Fruit fly (Drosophila melanogaster): ENCODE data around the gene CG4956.

The CG4956 gene

DNA sequence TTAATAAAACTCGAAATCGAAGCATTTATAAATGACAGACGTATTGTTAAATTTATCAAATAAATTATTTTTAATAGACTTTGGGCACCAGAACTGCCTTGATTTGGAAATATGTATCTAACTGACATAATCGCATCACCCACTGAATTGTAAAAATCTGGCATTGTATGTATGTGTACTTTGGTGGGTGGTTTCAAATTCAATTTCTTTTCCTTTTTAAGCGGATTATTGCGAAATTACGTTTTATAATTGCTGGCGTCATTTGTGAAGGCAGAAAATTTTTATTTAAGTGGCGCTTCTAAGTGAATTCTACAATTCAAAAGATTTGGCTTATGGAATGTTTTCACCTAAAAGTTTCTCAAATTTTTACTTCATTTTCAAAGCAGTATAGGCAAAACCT, at the start of gene CG4956:
Gene CG4956, minus strand, starts transcription at position 101 of the 400 bp plus-strand sequence.
- no peak for TF ChIP-seq CG34367 (tag; optimal IDR thresholded peaks at IDR 0.05)
- TF ChIP-seq CG15710 (tag; optimal IDR thresholded peaks at IDR 0.05), result no peak
- TF ChIP-seq CG8159 (tag; optimal IDR thresholded peaks at IDR 0.05), result no peak
- TF ChIP-seq CG12605 (GFP tag; IDR thresholded peaks at IDR 0.05), result no peak
- TF ChIP-seq CG13204 (GFP tag; optimal IDR thresholded peaks at IDR 0.05), result no peak
- TF ChIP-seq CG32121 (GFP tag; IDR thresholded peaks at IDR 0.05), result no peak
- TF ChIP-seq fd96Ca (GFP tag; IDR thresholded peaks at IDR 0.05), result no peak
- TF ChIP-seq CG8301 (tag; optimal IDR thresholded peaks at IDR 0.05), result no peak
- TF ChIP-seq Ets98B (GFP tag; IDR thresholded peaks at IDR 0.05), result no peak
- TF ChIP-seq CG4496 (GFP tag; IDR thresholded peaks at IDR 0.05), result no peak

DNA sequence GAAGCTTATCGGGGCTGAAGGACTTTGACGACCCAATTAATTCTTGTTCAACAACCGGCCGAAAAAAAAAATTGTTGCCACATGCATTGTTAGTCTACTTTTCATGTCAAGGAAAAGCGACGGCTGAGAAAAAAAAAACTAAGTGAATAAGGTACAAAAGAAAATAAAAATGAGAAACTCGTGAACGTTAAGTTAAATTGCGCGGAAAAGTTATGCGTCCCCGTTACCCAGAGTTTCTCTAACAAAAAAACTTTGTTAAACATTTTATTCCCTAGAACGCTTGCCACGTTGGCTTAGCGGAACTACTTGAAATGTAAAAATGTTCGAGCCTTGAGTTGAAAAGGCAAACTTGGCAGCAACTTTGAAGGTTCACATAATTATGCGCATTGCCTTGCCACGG, 37.1 kb upstream of the CG4956 start, which contains the start of gene CG14354:
Gene CG14354, plus strand, starts transcription at position 301 of the 400 bp plus-strand sequence.
- TF ChIP-seq CG12605 (GFP tag; IDR thresholded peaks at IDR 0.05) (no peak), CG9948 (tag; optimal IDR thresholded peaks at IDR 0.05) (no peak), CG8301 (tag; optimal IDR thresholded peaks at IDR 0.05) (no peak), CG32121 (GFP tag; IDR thresholded peaks at IDR 0.05) (no peak), CG15710 (tag; optimal IDR thresholded peaks at IDR 0.05) (no peak), rn (GFP tag; IDR thresholded peaks at IDR 0.05) (no peak), Ets98B (GFP tag; IDR thresholded peaks at IDR 0.05) (no peak), CG14655 (GFP tag; optimal IDR thresholded peaks at IDR 0.05) (no peak), Pif1A (GFP tag; optimal IDR thresholded peaks at IDR 0.05) (no peak)

DNA sequence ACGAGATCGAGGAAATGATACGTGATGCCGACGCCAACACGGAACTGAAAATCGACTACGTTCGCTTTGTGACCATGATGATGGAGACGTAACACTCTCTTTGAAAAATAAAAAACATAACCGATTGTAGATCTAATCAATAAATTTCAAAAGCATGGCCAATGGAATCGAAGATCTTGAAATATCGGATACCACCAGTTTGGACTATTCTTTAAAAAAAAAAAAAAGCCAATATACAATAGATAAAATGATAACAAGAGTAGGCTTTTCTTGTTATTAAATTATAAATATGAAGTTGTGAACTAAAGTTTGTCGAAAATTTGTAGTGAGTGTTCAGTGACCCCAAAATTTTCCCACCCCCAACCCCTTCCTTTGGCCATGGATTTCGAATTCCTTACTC, 33.5 kb upstream of the CG4956 start, which contains the start of the genes Acam and CG17770:
Gene Acam, plus strand, starts transcription at position 301 of the 400 bp plus-strand sequence.
Gene CG17770, plus strand, starts transcription at position 301 of the 400 bp plus-strand sequence.
- no peak for TF ChIP-seq CG4496 (GFP tag; IDR thresholded peaks at IDR 0.05)
- TF ChIP-seq Ets98B (GFP tag; IDR thresholded peaks at IDR 0.05), result no peak
- no peak for TF ChIP-seq CG14655 (GFP tag; optimal IDR thresholded peaks at IDR 0.05)
- TF ChIP-seq CG34367 (tag; optimal IDR thresholded peaks at IDR 0.05), result no peak
- TF ChIP-seq Snoo (tag; optimal IDR thresholded peaks at IDR 0.05), result no peak
- no peak for TF ChIP-seq CG32121 (GFP tag; IDR thresholded peaks at IDR 0.05)
- no peak for TF ChIP-seq fd96Ca (GFP tag; IDR thresholded peaks at IDR 0.05)
- TF ChIP-seq CG8159 (tag; optimal IDR thresholded peaks at IDR 0.05), result no peak
- TF ChIP-seq CG9948 (tag; optimal IDR thresholded peaks at IDR 0.05), result no peak
- TF ChIP-seq CG12605 (GFP tag; IDR thresholded peaks at IDR 0.05), result no peak
- TF ChIP-seq EcR (GFP tag; optimal IDR thresholded peaks at IDR 0.05), result no peak
- TF ChIP-seq gl (tag; optimal IDR thresholded peaks at IDR 0.05), result no peak
- no peak for TF ChIP-seq rn (GFP tag; IDR thresholded peaks at IDR 0.05)
- TF ChIP-seq Pif1A (GFP tag; optimal IDR thresholded peaks at IDR 0.05), result no peak
- no peak for TF ChIP-seq CG10348 (GFP tag; IDR thresholded peaks at IDR 0.05)
- TF ChIP-seq CG8301 (tag; optimal IDR thresholded peaks at IDR 0.05), result no peak
- no peak for TF ChIP-seq Pif1B (GFP tag; optimal IDR thresholded peaks at IDR 0.05)
- TF ChIP-seq CG17806 (tag; optimal IDR thresholded peaks at IDR 0.05), result no peak

DNA sequence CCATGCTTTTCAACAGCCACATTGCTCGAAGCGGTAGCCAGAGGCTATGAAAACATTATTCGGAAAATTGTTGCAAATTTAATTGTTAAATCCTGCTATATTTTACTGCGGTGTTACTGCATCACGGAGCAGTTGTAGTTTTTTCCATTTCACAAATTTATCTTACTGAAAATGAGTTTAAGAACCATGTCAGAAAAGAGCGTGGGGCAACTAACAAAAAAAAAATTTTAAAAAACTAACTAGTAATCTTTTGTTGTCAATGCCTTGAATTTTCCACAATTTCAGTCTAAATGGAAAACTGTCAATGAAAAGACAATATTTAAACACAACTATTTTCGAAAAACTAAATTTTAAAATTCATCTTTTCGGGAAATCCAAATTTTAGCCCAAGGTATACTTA, 32.7 kb upstream of the CG4956 start, which contains the start of gene CG5024:
Gene CG5024, plus strand, starts transcription at position 301 of the 400 bp plus-strand sequence.
- no peak for TF ChIP-seq CG13204 (GFP tag; optimal IDR thresholded peaks at IDR 0.05)
- no peak for TF ChIP-seq rn (GFP tag; IDR thresholded peaks at IDR 0.05)
- TF ChIP-seq Pif1B (GFP tag; optimal IDR thresholded peaks at IDR 0.05), result no peak
- TF ChIP-seq CG12605 (GFP tag; IDR thresholded peaks at IDR 0.05), result no peak
- no peak for TF ChIP-seq CG9948 (tag; optimal IDR thresholded peaks at IDR 0.05)
- TF ChIP-seq gl (tag; optimal IDR thresholded peaks at IDR 0.05), result no peak
- no peak for TF ChIP-seq CG17806 (tag; optimal IDR thresholded peaks at IDR 0.05)
- TF ChIP-seq Ets98B (GFP tag; IDR thresholded peaks at IDR 0.05), result no peak
- no peak for TF ChIP-seq CG8159 (tag; optimal IDR thresholded peaks at IDR 0.05)
- TF ChIP-seq CG4496 (GFP tag; IDR thresholded peaks at IDR 0.05), result no peak

DNA sequence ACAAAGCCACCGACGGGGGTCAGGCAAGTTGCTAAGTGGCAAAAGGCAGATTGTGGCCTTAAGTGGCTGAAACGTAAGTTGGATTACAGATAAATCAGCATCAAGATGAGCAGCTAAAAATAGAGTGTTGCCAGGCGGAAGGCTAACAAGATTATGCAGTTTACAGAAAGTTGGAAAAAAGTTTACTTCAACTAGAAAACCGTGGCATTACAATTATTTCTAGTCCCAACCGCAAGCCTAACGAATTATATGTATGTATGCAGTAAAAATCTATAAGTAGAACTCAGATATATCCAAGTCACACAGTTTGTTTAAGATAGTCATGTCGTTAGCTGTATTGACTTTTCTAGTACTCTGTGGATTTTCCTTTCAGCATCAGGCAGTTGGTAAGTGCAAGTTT, 28.0 kb upstream of the CG4956 start, which contains the start of gene BG642167:
Gene BG642167, plus strand, starts transcription at position 301 of the 400 bp plus-strand sequence.
- TF ChIP-seq CG12605 (GFP tag; IDR thresholded peaks at IDR 0.05), result no peak
- no peak for TF ChIP-seq CG34367 (tag; optimal IDR thresholded peaks at IDR 0.05)
- no peak for TF ChIP-seq CG8159 (tag; optimal IDR thresholded peaks at IDR 0.05)
- TF ChIP-seq CG9948 (tag; optimal IDR thresholded peaks at IDR 0.05), result no peak
- no peak for TF ChIP-seq Pif1A (GFP tag; optimal IDR thresholded peaks at IDR 0.05)
- no peak for TF ChIP-seq CG15710 (tag; optimal IDR thresholded peaks at IDR 0.05)
- no peak for TF ChIP-seq Pif1B (GFP tag; optimal IDR thresholded peaks at IDR 0.05)
- no peak for TF ChIP-seq gl (tag; optimal IDR thresholded peaks at IDR 0.05)
- no peak for TF ChIP-seq Ets98B (GFP tag; IDR thresholded peaks at IDR 0.05)
- TF ChIP-seq CG14655 (GFP tag; optimal IDR thresholded peaks at IDR 0.05), result no peak
- TF ChIP-seq fd96Ca (GFP tag; IDR thresholded peaks at IDR 0.05), result no peak
- no peak for TF ChIP-seq CG17806 (tag; optimal IDR thresholded peaks at IDR 0.05)
- TF ChIP-seq CG8301 (tag; optimal IDR thresholded peaks at IDR 0.05), result no peak
- TF ChIP-seq D1 (tag; optimal IDR thresholded peaks at IDR 0.05), result no peak
- no peak for TF ChIP-seq Snoo (tag; optimal IDR thresholded peaks at IDR 0.05)

DNA sequence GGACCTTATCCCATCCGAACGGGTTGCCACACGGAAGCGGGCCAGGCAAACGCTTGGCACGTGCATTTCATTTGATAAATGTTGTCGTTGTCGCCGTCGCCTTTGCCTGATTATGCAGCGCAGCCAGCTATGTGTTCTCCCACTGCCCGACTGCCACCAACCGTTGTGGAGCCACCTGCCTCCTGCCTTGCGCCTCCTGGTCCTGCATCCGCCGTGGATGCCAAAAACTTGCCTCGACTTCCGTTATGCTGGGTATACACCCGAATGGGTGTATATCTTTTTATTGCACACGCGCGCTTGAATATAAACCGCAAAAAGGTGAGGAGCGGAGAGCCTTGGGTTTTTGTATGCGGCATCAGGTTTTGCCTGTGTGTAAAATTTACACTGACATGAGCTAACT, 13.7 kb upstream of the CG4956 start:
- TF ChIP-seq CG12605 (GFP tag; IDR thresholded peaks at IDR 0.05) (no peak), rn (GFP tag; IDR thresholded peaks at IDR 0.05) (no peak), CG17806 (tag; optimal IDR thresholded peaks at IDR 0.05) (no peak), CG34367 (tag; optimal IDR thresholded peaks at IDR 0.05) (no peak)

DNA sequence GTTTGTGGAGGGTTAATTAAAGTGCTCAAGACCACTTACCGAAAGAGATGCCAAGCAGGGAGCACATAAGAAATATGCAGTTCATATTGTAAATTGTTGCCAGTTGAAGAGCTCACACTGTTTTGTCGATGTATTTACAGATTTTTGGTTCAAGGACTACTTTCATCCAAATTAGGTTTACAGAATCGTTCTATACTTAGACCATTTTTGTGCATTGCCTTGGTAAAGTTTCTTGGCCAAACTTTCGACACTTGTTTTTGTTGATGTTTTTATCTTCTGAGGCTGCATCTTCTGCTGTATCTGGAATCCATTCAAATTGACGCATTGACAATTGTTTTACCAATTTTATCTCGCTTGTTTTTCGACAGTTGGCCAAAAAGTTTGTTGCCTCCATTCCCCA, 12.3 kb upstream of the CG4956 start, which contains the start of gene CG31093:
Gene CG31093, minus strand, starts transcription at position 101 of the 400 bp plus-strand sequence.
- TF ChIP-seq CG32121 (GFP tag; IDR thresholded peaks at IDR 0.05) (no peak), Snoo (tag; optimal IDR thresholded peaks at IDR 0.05) (no peak), CG9948 (tag; optimal IDR thresholded peaks at IDR 0.05) (no peak), CG12605 (GFP tag; IDR thresholded peaks at IDR 0.05) (no peak), Pif1B (GFP tag; optimal IDR thresholded peaks at IDR 0.05) (no peak), CG17806 (tag; optimal IDR thresholded peaks at IDR 0.05) (no peak), CG15710 (tag; optimal IDR thresholded peaks at IDR 0.05) (no peak), CG8159 (tag; optimal IDR thresholded peaks at IDR 0.05) (no peak), CG8301 (tag; optimal IDR thresholded peaks at IDR 0.05) (no peak)
